Fruit fly (Drosophila melanogaster) Kc167 (cell line): ENCODE results near the gene wac.

Experiments
- Myc ChIP-seq: fragments of >200 bp; optimal IDR thresholded peaks from 2 replicates; lab custom pipeline; 2017; ENCODE audit warnings: missing external identifiers
- Sin3A ChIP-seq: fragments of >200 bp; optimal IDR thresholded peaks from 2 replicates; lab custom pipeline; 2018; ENCODE audit warnings: missing external identifiers
- h ChIP-seq: fragments of >200 bp; optimal IDR thresholded peaks from 3 replicates; lab custom pipeline; 2018; ENCODE audit warnings: missing external identifiers
- insv ChIP-seq: fragments of >200 bp; optimal IDR thresholded peaks from 3 replicates; lab custom pipeline; 2018; ENCODE audit warnings: missing external identifiers
- psq ChIP-seq: fragments of >200 bp; optimal IDR thresholded peaks from 2 replicates; lab custom pipeline; 2017; ENCODE audit warnings: missing external identifiers
- ttk ChIP-seq: sonication (Bioruptor generic); optimal IDR thresholded peaks from 2 replicates; lab custom pipeline; 2017; ENCODE audit warnings: missing external identifiers

DNA sequence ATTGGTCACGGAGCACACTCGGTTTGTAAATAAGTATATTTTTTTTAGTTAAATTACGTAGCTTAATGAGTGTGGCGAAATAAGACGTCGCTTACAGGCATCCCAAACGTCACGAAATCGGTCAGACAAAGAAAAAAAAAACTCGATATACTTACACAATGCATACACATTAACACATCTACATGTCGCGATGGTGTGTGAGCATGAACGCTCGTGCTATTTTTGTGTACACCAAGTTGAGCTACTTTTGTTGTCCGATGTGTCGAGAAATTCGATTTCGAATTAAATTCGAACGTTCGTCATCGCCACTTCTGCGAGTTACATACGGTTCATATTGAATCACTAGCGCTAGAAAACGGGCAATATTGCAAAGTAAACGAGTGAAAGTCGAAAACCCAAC, 32.9 kb upstream of the wac start:
- no peak for TF ChIP-seq ttk
- TF ChIP-seq Myc (lab: Kevin White, UChicago): no peak
- no peak for TF ChIP-seq psq
- no peak for TF ChIP-seq insv (lab: Kevin White, UChicago)
- no peak for TF ChIP-seq Sin3A
- TF ChIP-seq h: no peak
